Worm (Caenorhabditis elegans) whole organism, L1 larva: ENCODE measurements around the gene clec-242.

Experiments
- C16A3.4 ChIP-seq: fragments of 150-350 bp; optimal IDR thresholded peaks from 2 replicates; lab custom pipeline; 2014; ENCODE audit warnings: missing biosample characterization, missing genetic modification characterization
- C34B4.2 ChIP-seq: sonication (generic microtip); optimal IDR thresholded peaks from 2 replicates; lab custom pipeline; 2017; ENCODE audit warnings: mild to moderate bottlenecking, missing genetic modification characterization, missing compliant biosample characterization
- Y116A8C.19 ChIP-seq: sonication (generic microtip); optimal IDR thresholded peaks from 2 replicates; lab custom pipeline; 2016; ENCODE audit warnings: missing compliant biosample characterization, missing genetic modification characterization, borderline replicate concordance
- ama-1 ChIP-seq: fragments of 150-350 bp; optimal IDR thresholded peaks from 2 replicates; lab custom pipeline; 2014
- blmp-1 ChIP-seq: fragments of 150-350 bp; optimal IDR thresholded peaks from 2 replicates; lab custom pipeline; 2014; ENCODE audit warnings: missing biosample characterization, missing genetic modification characterization
- ceh-8 ChIP-seq: fragments of 200-800 bp; sonication (Bioruptor generic); optimal IDR thresholded peaks from 2 replicates; lab custom pipeline; 2018; ENCODE audit warnings: mild to moderate bottlenecking, missing genetic modification characterization, moderate library complexity, missing compliant biosample characterization
- ceh-82 ChIP-seq, 3 experiments: fragments of 150-350 bp in 1 of 3; sonication (generic microtip) in 2 of 3; optimal IDR thresholded peaks; 2 replicates each; lab custom pipeline; 2014 to 2017; ENCODE audit warnings: missing biosample characterization in 3 of 3, missing genetic modification characterization in 3 of 3
- ceh-90 ChIP-seq: sonication (generic microtip); optimal IDR thresholded peaks from 2 replicates; lab custom pipeline; 2016; ENCODE audit warnings: missing genetic modification characterization, missing compliant biosample characterization
- ces-1 ChIP-seq: fragments of 150-350 bp; optimal IDR thresholded peaks from 2 replicates; lab custom pipeline; 2014; ENCODE audit warnings: missing biosample characterization, missing genetic modification reagents, missing genetic modification characterization
- dpl-1 ChIP-seq, 3 experiments: fragments of 150-350 bp in 2 of 3; sonication (generic microtip) in 1 of 3; optimal IDR thresholded peaks; 2 replicates each; lab custom pipeline; 2014 to 2017; ENCODE audit warnings: missing biosample characterization in 3 of 3, missing genetic modification characterization in 3 of 3, missing genetic modification reagents in 3 of 3
- efl-3 ChIP-seq: fragments of 200-800 bp; sonication (Bioruptor generic); optimal IDR thresholded peaks from 2 replicates; lab custom pipeline; 2018; ENCODE audit warnings: mild to moderate bottlenecking, missing genetic modification characterization, missing compliant biosample characterization
- elt-2 ChIP-seq: sonication (generic microtip); optimal IDR thresholded peaks from 2 replicates; lab custom pipeline; 2016; ENCODE audit warnings: missing genetic modification characterization, mild to moderate bottlenecking, inconsistent platforms, missing compliant biosample characterization, missing genetic modification reagents
- elt-3 ChIP-seq, 6 experiments: fragments of 150-350 bp in 1 of 6; sonication (generic microtip); optimal IDR thresholded peaks; 2 replicates each; lab custom pipeline; 2017 to 2018; ENCODE audit warnings: missing biosample characterization in 6 of 6, missing genetic modification characterization in 6 of 6, inconsistent platforms in 1 of 6
- ets-5 ChIP-seq: fragments of 200-800 bp; sonication (Bioruptor generic); IDR thresholded peaks from 2 replicates; pipeline ENCODE4 v1.3.6; 2022; ENCODE audit warnings: missing genetic modification characterization, missing compliant biosample characterization
- fkh-8 ChIP-seq: sonication (generic microtip); optimal IDR thresholded peaks from 2 replicates; lab custom pipeline; 2016; ENCODE audit warnings: mild to moderate bottlenecking, missing genetic modification characterization, missing compliant biosample characterization
- hpl-2 ChIP-seq: fragments of 150-350 bp; optimal IDR thresholded peaks from 2 replicates; lab custom pipeline; 2014; ENCODE audit warnings: missing biosample characterization, missing genetic modification reagents, missing genetic modification characterization
- jun-1 ChIP-seq: fragments of 150-350 bp; optimal IDR thresholded peaks from 2 replicates; lab custom pipeline; 2014; ENCODE audit warnings: missing biosample characterization, missing genetic modification reagents, missing genetic modification characterization
- lin-13 ChIP-seq: fragments of 150-350 bp; optimal IDR thresholded peaks from 2 replicates; lab custom pipeline; 2014; ENCODE audit warnings: missing biosample characterization, missing genetic modification reagents, missing genetic modification characterization
- lin-14 ChIP-seq: fragments of 200-800 bp; sonication (Bioruptor generic); optimal IDR thresholded peaks from 2 replicates; lab custom pipeline; 2018; ENCODE audit warnings: mild to moderate bottlenecking, missing genetic modification characterization, moderate library complexity, missing compliant biosample characterization
- lin-35 ChIP-seq, 2 experiments: fragments of 150-350 bp; optimal IDR thresholded peaks; 2 replicates each; lab custom pipeline; 2014; ENCODE audit warnings: missing biosample characterization in 2 of 2, missing genetic modification characterization in 2 of 2, missing genetic modification reagents in 2 of 2
- lir-3 ChIP-seq: sonication (generic microtip); optimal IDR thresholded peaks from 2 replicates; lab custom pipeline; 2016; ENCODE audit warnings: mild to moderate bottlenecking, missing genetic modification characterization, moderate library complexity, missing compliant biosample characterization; ENCODE audit not compliant: poor library complexity
- lsy-2 ChIP-seq, 2 experiments: fragments of 150-350 bp; optimal IDR thresholded peaks; 2 replicates each; lab custom pipeline; 2014; ENCODE audit warnings: missing biosample characterization in 2 of 2, missing genetic modification characterization in 2 of 2
- mab-9 ChIP-seq: fragments of 200-800 bp; sonication (Bioruptor generic); IDR thresholded peaks from 2 replicates; pipeline ENCODE4 v1.3.6; 2022; ENCODE audit warnings: missing genetic modification reagents, missing genetic modification characterization, missing compliant biosample characterization
- mdl-1 ChIP-seq, 2 experiments: fragments of 150-350 bp; optimal IDR thresholded peaks; 2 replicates each; lab custom pipeline; 2014 to 2017; ENCODE audit warnings: missing biosample characterization in 2 of 2, missing genetic modification characterization in 2 of 2, inconsistent platforms in 1 of 2
- mep-1 ChIP-seq: fragments of 150-350 bp; optimal IDR thresholded peaks from 2 replicates; lab custom pipeline; 2014; ENCODE audit warnings: missing biosample characterization, missing genetic modification characterization
- nhr-12 ChIP-seq: sonication (generic microtip); optimal IDR thresholded peaks from 2 replicates; lab custom pipeline; 2017; ENCODE audit warnings: missing biosample characterization, missing genetic modification characterization
- nhr-19 ChIP-seq: fragments of 200-800 bp; sonication (Bioruptor generic); conservative IDR thresholded peaks from 2 replicates; pipeline ENCODE4 v1.3.6; 2022; ENCODE audit warnings: missing genetic modification characterization, missing compliant biosample characterization
- nhr-237 ChIP-seq: fragments of 150-350 bp; optimal IDR thresholded peaks from 2 replicates; lab custom pipeline; 2014; ENCODE audit warnings: missing biosample characterization, missing genetic modification characterization
- nhr-47 ChIP-seq: sonication (generic microtip); optimal IDR thresholded peaks from 2 replicates; lab custom pipeline; 2016; ENCODE audit warnings: mild to moderate bottlenecking, missing genetic modification characterization, moderate library complexity, missing compliant biosample characterization
- nhr-76 ChIP-seq: sonication (generic microtip); optimal IDR thresholded peaks from 2 replicates; lab custom pipeline; 2017; ENCODE audit warnings: missing biosample characterization, missing genetic modification characterization
- nhr-84 ChIP-seq: sonication (generic microtip); optimal IDR thresholded peaks from 2 replicates; lab custom pipeline; 2017; ENCODE audit warnings: missing biosample characterization, missing genetic modification characterization
- nhr-85 ChIP-seq: sonication (generic microtip); peaks from one replicate; lab custom pipeline; 2016; ENCODE audit warnings: missing genetic modification characterization, inconsistent platforms, missing compliant biosample characterization
- pqm-1 ChIP-seq: sonication (generic microtip); optimal IDR thresholded peaks from 3 replicates; lab custom pipeline; 2017; ENCODE audit warnings: missing biosample characterization, missing genetic modification characterization
- skn-1 ChIP-seq: fragments of 150-350 bp; optimal IDR thresholded peaks from 2 replicates; lab custom pipeline; 2014; ENCODE audit warnings: missing biosample characterization, missing genetic modification characterization
- snpc-4 ChIP-seq: fragments of 150-350 bp; optimal IDR thresholded peaks from 2 replicates; lab custom pipeline; 2014; ENCODE audit warnings: missing biosample characterization, missing genetic modification characterization
- snu-23 ChIP-seq: sonication (generic microtip); optimal IDR thresholded peaks from 2 replicates; lab custom pipeline; 2016; ENCODE audit warnings: missing genetic modification characterization, missing compliant biosample characterization
- sox-4 ChIP-seq: sonication (generic microtip); optimal IDR thresholded peaks from 2 replicates; lab custom pipeline; 2016; ENCODE audit warnings: missing genetic modification characterization, missing compliant biosample characterization
- unc-130 ChIP-seq: fragments of 150-350 bp; optimal IDR thresholded peaks from 2 replicates; lab custom pipeline; 2017; ENCODE audit warnings: missing biosample characterization, missing genetic modification characterization, inconsistent platforms
- unc-62 ChIP-seq: fragments of 150-350 bp; optimal IDR thresholded peaks from 2 replicates; lab custom pipeline; 2014; ENCODE audit warnings: missing biosample characterization, missing genetic modification reagents, missing genetic modification characterization
- unc-86 ChIP-seq: sonication (generic microtip); optimal IDR thresholded peaks from 2 replicates; lab custom pipeline; 2016; ENCODE audit warnings: missing genetic modification characterization, missing compliant biosample characterization
- zag-1 ChIP-seq: fragments of 150-350 bp; optimal IDR thresholded peaks from 2 replicates; lab custom pipeline; 2014; ENCODE audit warnings: missing biosample characterization, missing genetic modification characterization
- zip-4 ChIP-seq: fragments of 200-800 bp; sonication (Bioruptor generic); optimal IDR thresholded peaks from 2 replicates; lab custom pipeline; 2018; ENCODE audit warnings: mild to moderate bottlenecking, missing genetic modification characterization, moderate library complexity, missing compliant biosample characterization
- ztf-4 ChIP-seq: fragments of 150-350 bp; optimal IDR thresholded peaks from 2 replicates; lab custom pipeline; 2014; ENCODE audit warnings: missing biosample characterization, missing genetic modification characterization

The clec-242 gene

ce11 chrV:17212743-17213142 is 32.6 kb downstream of the clec-242 start, which contains the start of gene srh-113:
TSS of gene srh-113 (plus strand) at chrV:17213043.
- TF ChIP-seq unc-62 (no peak), ztf-4 (tag; lab: Kevin White, UChicago) (no peak), pqm-1 (tag; lab: Kevin White, UChicago) (no peak), lin-14 (no peak), lir-3 (tag; lab: Kevin White, UChicago) (no peak), zip-4 (no peak), unc-130 (tag; lab: Kevin White, UChicago) (no peak), mep-1 (tag; lab: Kevin White, UChicago) (no peak), hpl-2 (GFP tag; lab: Kevin White, UChicago) (no peak), nhr-237 (no peak), C34B4.2 (no peak)

ce11 chrV:17211989-17212731 is 33.1 kb downstream of the clec-242 start, which contains the start of gene srh-236:
TSS of gene srh-236 (minus strand) at chrV:17212039.
- TF ChIP-seq jun-1 = no peak
- TF ChIP-seq blmp-1 (tag; lab: Kevin White, UChicago) = no peak
- no peak for TF ChIP-seq snu-23
- no peak for TF ChIP-seq unc-130 (tag; lab: Kevin White, UChicago)
- TF ChIP-seq nhr-76 (tag; lab: Kevin White, UChicago) = no peak
- no peak for TF ChIP-seq sox-4
- no peak for TF ChIP-seq nhr-12 (tag; lab: Kevin White, UChicago)
- TF ChIP-seq, all 84 proteins: peak for 0

ce11 chrV:17208045-17208444 is 37.3 kb downstream of the clec-242 start, which contains the start of gene Y68A4A.13:
TSS of gene Y68A4A.13 (minus strand) at chrV:17208145.
- no peak for TF ChIP-seq ceh-8
- no peak for TF ChIP-seq nhr-84 (tag; lab: Kevin White, UChicago)
- no peak for TF ChIP-seq C34B4.2
- TF ChIP-seq elt-2 = no peak

ce11 chrV:17206469-17206868 is 38.8 kb downstream of the clec-242 start:
- TF ChIP-seq ceh-90 (tag; lab: Kevin White, UChicago) = no peak
- TF ChIP-seq zag-1 = no peak
- no peak for TF ChIP-seq mep-1 (tag; lab: Kevin White, UChicago)
- TF ChIP-seq elt-3 (tag; optimal IDR thresholded peaks at IDR 0.05; lab: Kevin White, UChicago) = no peak
- TF ChIP-seq snpc-4 (tag; lab: Kevin White, UChicago) = no peak
- TF ChIP-seq nhr-19 (GFP tag; lab: Robert Waterston, UW) = no peak
- TF ChIP-seq efl-3 (GFP tag; lab: Kevin White, UChicago) = no peak
- TF ChIP-seq C16A3.4 (tag; lab: Kevin White, UChicago) = no peak
- no peak for TF ChIP-seq ceh-8
- no peak for TF ChIP-seq nhr-85 (tag; lab: Kevin White, UChicago)
- no peak for TF ChIP-seq unc-86 (tag; lab: Kevin White, UChicago)
- no peak for TF ChIP-seq lsy-2 (tag; optimal IDR thresholded peaks at IDR 0.05; lab: Kevin White, UChicago)
- no peak for TF ChIP-seq ces-1 (GFP tag; lab: Kevin White, UChicago)
- no peak for TF ChIP-seq fkh-8 (tag; lab: Kevin White, UChicago)
- TF ChIP-seq lin-13 (GFP tag; lab: Kevin White, UChicago) = no peak
- TF ChIP-seq nhr-47 (tag; lab: Kevin White, UChicago) = no peak

ce11 chrV:17201847-17202246 is 43.5 kb downstream of the clec-242 start, which contains the start of gene Y68A4A.10:
TSS of gene Y68A4A.10 (plus strand) at chrV:17202147.
- no peak for TF ChIP-seq lin-35 (GFP tag; optimal IDR thresholded peaks at IDR 0.05; lab: Kevin White, UChicago)
- TF ChIP-seq nhr-85 (tag; lab: Kevin White, UChicago) = no peak
- TF ChIP-seq mdl-1 (tag; optimal IDR thresholded peaks at IDR 0.05; lab: Kevin White, UChicago) = no peak
- TF ChIP-seq ama-1 (lab: Kevin White, UChicago) = no peak
- TF ChIP-seq skn-1 (tag; lab: Kevin White, UChicago) = no peak
- no peak for TF ChIP-seq dpl-1 (GFP tag; optimal IDR thresholded peaks at IDR 0.05; lab: Kevin White, UChicago)
- TF ChIP-seq nhr-19 (GFP tag; lab: Robert Waterston, UW) = no peak
- TF ChIP-seq ces-1 (GFP tag; lab: Kevin White, UChicago) = no peak
- TF ChIP-seq ceh-8 = no peak
- TF ChIP-seq efl-3 (GFP tag; lab: Kevin White, UChicago) = no peak
- TF ChIP-seq ceh-82 (tag; optimal IDR thresholded peaks at IDR 0.05; lab: Kevin White, UChicago) = no peak
- no peak for TF ChIP-seq mab-9 (GFP tag; lab: Robert Waterston, UW)
- TF ChIP-seq ets-5 (GFP tag; lab: Robert Waterston, UW) = no peak
- no peak for TF ChIP-seq C16A3.4 (tag; lab: Kevin White, UChicago)
- TF ChIP-seq Y116A8C.19 (tag; lab: Kevin White, UChicago) = no peak
- TF ChIP-seq, all 84 proteins: peak for 0
